Fruit fly (Drosophila melanogaster): ENCODE results near the gene Mulk.

The Mulk gene

dm6 chr2L:10263343-10263744 is 6.5 kb upstream of the Mulk start, which contains the start of gene Rsf1 (continued):
- TF ChIP-seq CG33557 (GFP tag; optimal IDR thresholded peaks at IDR 0.05) (no peak), ap (GFP tag; IDR thresholded peaks at IDR 0.05) (no peak), CG14014 (GFP tag; IDR thresholded peaks at IDR 0.05) (no peak), CG4404 (GFP tag; IDR thresholded peaks at IDR 0.05) (no peak), CG3281 (GFP tag; optimal IDR thresholded peaks at IDR 0.05) (peak; percentile 75), CG6654 (GFP tag; optimal IDR thresholded peaks at IDR 0.05) (no peak)

dm6 chr2L:10263830-10264634 is 5.8 kb upstream of the Mulk start, which contains the start of gene REPTOR-BP:
REPTOR-BP (plus strand) TSS chr2L:10264125.
- TF ChIP-seq CG9215 (GFP tag; IDR thresholded peaks at IDR 0.05): no peak
- no peak for TF ChIP-seq CG17186 (GFP tag; optimal IDR thresholded peaks at IDR 0.05)
- peak; percentile 48 for TF ChIP-seq Elba2 (GFP tag; optimal IDR thresholded peaks at IDR 0.05)
- TF ChIP-seq nerfin-2 (GFP tag; IDR thresholded peaks at IDR 0.05; ENCODE audit: partially characterized antibody): no peak
- peak; percentile 6 for TF ChIP-seq nom (GFP tag; optimal IDR thresholded peaks at IDR 0.05)
- TF ChIP-seq sob (GFP tag; IDR thresholded peaks at IDR 0.05): no peak
- peak; percentile 22 for TF ChIP-seq pzg (GFP tag; optimal IDR thresholded peaks at IDR 0.05)
- TF ChIP-seq emc (GFP tag; optimal IDR thresholded peaks at IDR 0.05): no peak
- no peak for TF ChIP-seq CG8944 (GFP tag; optimal IDR thresholded peaks at IDR 0.05)
- no peak for TF ChIP-seq CG15514 (GFP tag; optimal IDR thresholded peaks at IDR 0.05)
- TF ChIP-seq CG2129 (GFP tag; IDR thresholded peaks at IDR 0.05; ENCODE audit: partially characterized antibody): no peak
- TF ChIP-seq CG9437 (GFP tag; optimal IDR thresholded peaks at IDR 0.05): no peak
- no peak for TF ChIP-seq CG12299 (tag; optimal IDR thresholded peaks at IDR 0.05)
- TF ChIP-seq insv (GFP tag; optimal IDR thresholded peaks at IDR 0.05): no peak
- no peak for TF ChIP-seq Side (GFP tag; optimal IDR thresholded peaks at IDR 0.05)
- TF ChIP-seq CG18262 (tag; optimal IDR thresholded peaks at IDR 0.05): peak; percentile 0
- no peak for TF ChIP-seq jumu (GFP tag; optimal IDR thresholded peaks at IDR 0.05)
- TF ChIP-seq phol (tag; optimal IDR thresholded peaks at IDR 0.05): no peak
- no peak for TF ChIP-seq zf30C (GFP tag; optimal IDR thresholded peaks at IDR 0.05)
- TF ChIP-seq Max (GFP tag; optimal IDR thresholded peaks at IDR 0.05): no peak
- TF ChIP-seq MESR4 (GFP tag; optimal IDR thresholded peaks at IDR 0.05): peak; percentile 83
- no peak for TF ChIP-seq bsh (GFP tag; optimal IDR thresholded peaks at IDR 0.05)
- TF ChIP-seq slbo (GFP tag; IDR thresholded peaks at IDR 0.05): no peak
- TF ChIP-seq CG17802 (tag; optimal IDR thresholded peaks at IDR 0.05): no peak
- TF ChIP-seq pb (GFP tag; optimal IDR thresholded peaks at IDR 0.05): no peak
- TF ChIP-seq CrebB (tag; optimal IDR thresholded peaks at IDR 0.05): no peak
- TF ChIP-seq Ravus (GFP tag; IDR thresholded peaks at IDR 0.05): no peak
- no peak for TF ChIP-seq schlank (tag; optimal IDR thresholded peaks at IDR 0.05)
- TF ChIP-seq CG30020 (tag; optimal IDR thresholded peaks at IDR 0.05): peak; percentile 97
- no peak for TF ChIP-seq tup (GFP tag; optimal IDR thresholded peaks at IDR 0.05)
- TF ChIP-seq Camta (GFP tag; optimal IDR thresholded peaks at IDR 0.05): no peak
- TF ChIP-seq CG15269 (tag; optimal IDR thresholded peaks at IDR 0.05): no peak
- TF ChIP-seq CG14965 (GFP tag; optimal IDR thresholded peaks at IDR 0.05; ENCODE audit: borderline replicate concordance): no peak
- TF ChIP-seq cg (GFP tag; optimal IDR thresholded peaks at IDR 0.05): peak; percentile 95
- TF ChIP-seq dmrt11E (tag; optimal IDR thresholded peaks at IDR 0.05): no peak
- TF ChIP-seq CG4617 (GFP tag; optimal IDR thresholded peaks at IDR 0.05; ENCODE audit: borderline replicate concordance): peak; percentile 5
- no peak for TF ChIP-seq HHEX (GFP tag; optimal IDR thresholded peaks at IDR 0.05)
- peak; percentile 14 for TF ChIP-seq CG17568 (GFP tag; optimal IDR thresholded peaks at IDR 0.05)
- TF ChIP-seq lov (optimal IDR thresholded peaks at IDR 0.05): no peak
- TF ChIP-seq lov (GFP tag; IDR thresholded peaks at IDR 0.05): no peak
- peak; percentile 71 for TF ChIP-seq lbe (GFP tag; optimal IDR thresholded peaks at IDR 0.05)

Data from whole organism, embryonic.